Worm (Caenorhabditis elegans) whole organism, L1 larva: Measurements from ENCODE around the gene ent-4.

Experiments used
- C04F5.9 ChIP-seq: sonication (generic microtip); optimal IDR thresholded peaks from 2 replicates; lab custom pipeline; 2016; ENCODE audit warnings: missing genetic modification characterization, missing compliant biosample characterization
- aha-1 ChIP-seq: fragments of 150-350 bp; optimal IDR thresholded peaks from 2 replicates; lab custom pipeline; 2014; ENCODE audit warnings: missing biosample characterization, missing genetic modification characterization
- ama-1 ChIP-seq: fragments of 150-350 bp; optimal IDR thresholded peaks from 2 replicates; lab custom pipeline; 2014
- blmp-1 ChIP-seq: fragments of 150-350 bp; optimal IDR thresholded peaks from 2 replicates; lab custom pipeline; 2014; ENCODE audit warnings: missing biosample characterization, missing genetic modification characterization
- ceh-8 ChIP-seq: fragments of 200-800 bp; sonication (Bioruptor generic); optimal IDR thresholded peaks from 2 replicates; lab custom pipeline; 2018; ENCODE audit warnings: mild to moderate bottlenecking, missing genetic modification characterization, moderate library complexity, missing compliant biosample characterization
- ces-1 ChIP-seq: fragments of 150-350 bp; optimal IDR thresholded peaks from 2 replicates; lab custom pipeline; 2014; ENCODE audit warnings: missing biosample characterization, missing genetic modification reagents, missing genetic modification characterization
- dsc-1 ChIP-seq: sonication (generic microtip); optimal IDR thresholded peaks from 2 replicates; lab custom pipeline; 2016; ENCODE audit warnings: mild to moderate bottlenecking, missing genetic modification characterization, missing compliant biosample characterization
- efl-1 ChIP-seq, 4 experiments: fragments of 150-350 bp; optimal IDR thresholded peaks in 3 of 4; peaks in 1 of 4; 1 replicate in 1 of 4; 2 replicates in 3 of 4; lab custom pipeline; 2014; ENCODE audit warnings: missing biosample characterization in 2 of 4, missing genetic modification characterization in 2 of 4, missing genetic modification reagents in 2 of 4
- efl-3 ChIP-seq: fragments of 200-800 bp; sonication (Bioruptor generic); optimal IDR thresholded peaks from 2 replicates; lab custom pipeline; 2018; ENCODE audit warnings: mild to moderate bottlenecking, missing genetic modification characterization, missing compliant biosample characterization
- elt-2 ChIP-seq: sonication (generic microtip); optimal IDR thresholded peaks from 2 replicates; lab custom pipeline; 2016; ENCODE audit warnings: missing genetic modification characterization, mild to moderate bottlenecking, inconsistent platforms, missing compliant biosample characterization, missing genetic modification reagents
- elt-3 ChIP-seq, 6 experiments: fragments of 150-350 bp in 1 of 6; sonication (generic microtip); optimal IDR thresholded peaks; 2 replicates each; lab custom pipeline; 2017 to 2018; ENCODE audit warnings: missing biosample characterization in 6 of 6, missing genetic modification characterization in 6 of 6, inconsistent platforms in 1 of 6
- ets-5 ChIP-seq: fragments of 200-800 bp; sonication (Bioruptor generic); IDR thresholded peaks from 2 replicates; pipeline ENCODE4 v1.3.6; 2022; ENCODE audit warnings: missing genetic modification characterization, missing compliant biosample characterization
- grh-1 ChIP-seq: fragments of 200-800 bp; sonication (Bioruptor generic); IDR thresholded peaks from 2 replicates; pipeline ENCODE4 v1.3.6; 2022; ENCODE audit warnings: missing genetic modification reagents, missing genetic modification characterization, missing compliant biosample characterization
- hlh-4 ChIP-seq: sonication (generic microtip); optimal IDR thresholded peaks from 2 replicates; lab custom pipeline; 2016; ENCODE audit warnings: mild to moderate bottlenecking, missing genetic modification characterization, missing compliant biosample characterization
- irx-1 ChIP-seq: sonication (generic microtip); optimal IDR thresholded peaks from 2 replicates; lab custom pipeline; 2016; ENCODE audit warnings: missing genetic modification characterization, missing compliant biosample characterization
- jun-1 ChIP-seq: fragments of 150-350 bp; optimal IDR thresholded peaks from 2 replicates; lab custom pipeline; 2014; ENCODE audit warnings: missing biosample characterization, missing genetic modification reagents, missing genetic modification characterization
- lin-14 ChIP-seq: fragments of 200-800 bp; sonication (Bioruptor generic); optimal IDR thresholded peaks from 2 replicates; lab custom pipeline; 2018; ENCODE audit warnings: mild to moderate bottlenecking, missing genetic modification characterization, moderate library complexity, missing compliant biosample characterization
- lin-15B ChIP-seq: fragments of 150-350 bp; sonication (generic microtip); optimal IDR thresholded peaks from 3 replicates; lab custom pipeline; 2014; ENCODE audit warnings: missing biosample characterization, missing genetic modification characterization
- lin-35 ChIP-seq, 2 experiments: fragments of 150-350 bp; optimal IDR thresholded peaks; 2 replicates each; lab custom pipeline; 2014; ENCODE audit warnings: missing biosample characterization in 2 of 2, missing genetic modification characterization in 2 of 2, missing genetic modification reagents in 2 of 2
- lin-39 ChIP-seq: fragments of 150-350 bp; optimal IDR thresholded peaks from 2 replicates; lab custom pipeline; 2014; ENCODE audit warnings: missing biosample characterization, missing genetic modification reagents, missing genetic modification characterization
- lir-3 ChIP-seq: sonication (generic microtip); optimal IDR thresholded peaks from 2 replicates; lab custom pipeline; 2016; ENCODE audit warnings: mild to moderate bottlenecking, missing genetic modification characterization, moderate library complexity, missing compliant biosample characterization; ENCODE audit not compliant: poor library complexity
- lsy-2 ChIP-seq, 2 experiments: fragments of 150-350 bp; optimal IDR thresholded peaks; 2 replicates each; lab custom pipeline; 2014; ENCODE audit warnings: missing biosample characterization in 2 of 2, missing genetic modification characterization in 2 of 2
- mab-9 ChIP-seq: fragments of 200-800 bp; sonication (Bioruptor generic); IDR thresholded peaks from 2 replicates; pipeline ENCODE4 v1.3.6; 2022; ENCODE audit warnings: missing genetic modification reagents, missing genetic modification characterization, missing compliant biosample characterization
- mdl-1 ChIP-seq, 2 experiments: fragments of 150-350 bp; optimal IDR thresholded peaks; 2 replicates each; lab custom pipeline; 2014 to 2017; ENCODE audit warnings: missing biosample characterization in 2 of 2, missing genetic modification characterization in 2 of 2, inconsistent platforms in 1 of 2
- nhr-11 ChIP-seq: fragments of 150-350 bp; optimal IDR thresholded peaks from 2 replicates; lab custom pipeline; 2014; ENCODE audit warnings: missing biosample characterization, missing genetic modification characterization
- nhr-19 ChIP-seq: fragments of 200-800 bp; sonication (Bioruptor generic); conservative IDR thresholded peaks from 2 replicates; pipeline ENCODE4 v1.3.6; 2022; ENCODE audit warnings: missing genetic modification characterization, missing compliant biosample characterization
- nhr-20 ChIP-seq: sonication (generic microtip); optimal IDR thresholded peaks from 2 replicates; lab custom pipeline; 2016; ENCODE audit warnings: mild to moderate bottlenecking, missing genetic modification characterization, missing compliant biosample characterization
- nhr-237 ChIP-seq: fragments of 150-350 bp; optimal IDR thresholded peaks from 2 replicates; lab custom pipeline; 2014; ENCODE audit warnings: missing biosample characterization, missing genetic modification characterization
- nhr-28 ChIP-seq: fragments of 150-350 bp; optimal IDR thresholded peaks from 2 replicates; lab custom pipeline; 2014; ENCODE audit warnings: missing biosample characterization, missing genetic modification characterization
- nhr-47 ChIP-seq: sonication (generic microtip); optimal IDR thresholded peaks from 2 replicates; lab custom pipeline; 2016; ENCODE audit warnings: mild to moderate bottlenecking, missing genetic modification characterization, moderate library complexity, missing compliant biosample characterization
- nhr-71 ChIP-seq: sonication (generic microtip); optimal IDR thresholded peaks from 2 replicates; lab custom pipeline; 2016; ENCODE audit warnings: mild to moderate bottlenecking, missing genetic modification characterization, moderate library complexity, missing compliant biosample characterization
- nhr-76 ChIP-seq: sonication (generic microtip); optimal IDR thresholded peaks from 2 replicates; lab custom pipeline; 2017; ENCODE audit warnings: missing biosample characterization, missing genetic modification characterization
- nhr-84 ChIP-seq: sonication (generic microtip); optimal IDR thresholded peaks from 2 replicates; lab custom pipeline; 2017; ENCODE audit warnings: missing biosample characterization, missing genetic modification characterization
- nhr-85 ChIP-seq: sonication (generic microtip); peaks from one replicate; lab custom pipeline; 2016; ENCODE audit warnings: missing genetic modification characterization, inconsistent platforms, missing compliant biosample characterization
- rnt-1 ChIP-seq: sonication (generic microtip); optimal IDR thresholded peaks from 2 replicates; lab custom pipeline; 2016; ENCODE audit warnings: mild to moderate bottlenecking, missing genetic modification characterization, moderate library complexity, missing compliant biosample characterization
- snpc-4 ChIP-seq: fragments of 150-350 bp; optimal IDR thresholded peaks from 2 replicates; lab custom pipeline; 2014; ENCODE audit warnings: missing biosample characterization, missing genetic modification characterization
- snu-23 ChIP-seq: sonication (generic microtip); optimal IDR thresholded peaks from 2 replicates; lab custom pipeline; 2016; ENCODE audit warnings: missing genetic modification characterization, missing compliant biosample characterization
- swsn-7 ChIP-seq: sonication (generic microtip); optimal IDR thresholded peaks from 2 replicates; lab custom pipeline; 2016; ENCODE audit warnings: missing genetic modification characterization, missing compliant biosample characterization
- tbx-2 ChIP-seq: sonication (generic microtip); optimal IDR thresholded peaks from 2 replicates; lab custom pipeline; 2016; ENCODE audit warnings: missing genetic modification characterization, missing compliant biosample characterization
- tlp-1 ChIP-seq: fragments of 150-350 bp; optimal IDR thresholded peaks from 2 replicates; lab custom pipeline; 2014; ENCODE audit warnings: missing biosample characterization, missing genetic modification characterization
- unc-30 ChIP-seq: sonication (generic microtip); optimal IDR thresholded peaks from 2 replicates; lab custom pipeline; 2017; ENCODE audit warnings: missing biosample characterization, missing genetic modification characterization
- unc-62 ChIP-seq: fragments of 150-350 bp; optimal IDR thresholded peaks from 2 replicates; lab custom pipeline; 2014; ENCODE audit warnings: missing biosample characterization, missing genetic modification reagents, missing genetic modification characterization
- unc-86 ChIP-seq: sonication (generic microtip); optimal IDR thresholded peaks from 2 replicates; lab custom pipeline; 2016; ENCODE audit warnings: missing genetic modification characterization, missing compliant biosample characterization
- vab-15 ChIP-seq: sonication (generic microtip); optimal IDR thresholded peaks from 2 replicates; lab custom pipeline; 2017; ENCODE audit warnings: missing genotype, mild to moderate bottlenecking, missing genetic modification characterization, missing compliant biosample characterization
- zip-4 ChIP-seq: fragments of 200-800 bp; sonication (Bioruptor generic); optimal IDR thresholded peaks from 2 replicates; lab custom pipeline; 2018; ENCODE audit warnings: mild to moderate bottlenecking, missing genetic modification characterization, moderate library complexity, missing compliant biosample characterization
- ztf-11 ChIP-seq, 2 experiments: sonication (generic microtip); optimal IDR thresholded peaks; 2 replicates each; lab custom pipeline; 2016 to 2017; ENCODE audit warnings: missing genetic modification characterization in 2 of 2, missing biosample characterization in 1 of 2, missing compliant biosample characterization in 1 of 2

The ent-4 gene

DNA sequence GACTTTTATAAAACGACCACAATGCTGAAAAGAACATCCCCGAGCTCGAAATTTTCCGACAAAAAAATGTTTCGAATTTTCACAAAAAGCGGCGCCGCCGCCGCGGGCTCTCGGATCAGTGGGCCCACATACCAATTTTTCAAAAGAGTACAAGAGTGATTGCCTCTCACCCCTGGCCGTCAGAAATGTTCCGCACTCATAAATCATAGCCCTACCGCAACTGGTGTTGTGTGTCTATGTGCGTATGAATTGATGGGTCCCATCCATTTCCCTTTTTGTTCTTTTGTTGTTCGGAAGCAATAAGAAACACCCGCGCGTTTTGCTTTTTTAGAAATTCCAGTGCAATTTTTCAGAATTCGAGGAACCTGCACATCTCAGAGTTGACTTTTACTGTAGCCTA is 32.1 kb upstream of the ent-4 start (continued):
- peak; percentile 51 for TF ChIP-seq lin-39 (tag; lab: Kevin White, UChicago)
- no peak for TF ChIP-seq ces-1 (GFP tag; lab: Kevin White, UChicago)
- no peak for TF ChIP-seq nhr-237 (tag; lab: Kevin White, UChicago)
- TF ChIP-seq nhr-47 (tag; lab: Kevin White, UChicago) = no peak
- TF ChIP-seq lir-3 (tag; lab: Kevin White, UChicago) = no peak

- TF ChIP-seq nhr-28 (tag; lab: Kevin White, UChicago) (no peak), nhr-237 (tag; lab: Kevin White, UChicago) (no peak), snpc-4 (tag; lab: Kevin White, UChicago) (peak; percentile 55), ceh-8 (GFP tag; lab: Kevin White, UChicago) (no peak), elt-3 (tag; optimal IDR thresholded peaks at IDR 0.05; lab: Kevin White, UChicago) (no peak)
- TF ChIP-seq, all 84 proteins: peak for 1
Observed at ce11 chrIV:13695302-13695701, 31.4 kb upstream of the ent-4 start.

- TF ChIP-seq efl-1 (optimal IDR thresholded peaks at IDR 0.05; lab: Kevin White, UChicago) = no peak
- TF ChIP-seq efl-1 (GFP tag; optimal IDR thresholded peaks at IDR 0.05 in 1 of 2; lab: Kevin White, UChicago) = no peak
- TF ChIP-seq nhr-71 (tag; lab: Kevin White, UChicago) = peak; percentile 83
- no peak for TF ChIP-seq ets-5 (GFP tag; lab: Robert Waterston, UW)
- TF ChIP-seq hlh-4 = no peak
- no peak for TF ChIP-seq unc-30 (tag; lab: Kevin White, UChicago)
- TF ChIP-seq irx-1 = peak; percentile 78
- no peak for TF ChIP-seq aha-1
- no peak for TF ChIP-seq jun-1 (tag; lab: Kevin White, UChicago)
- peak in 1 of 2 experiments; percentile 37 for TF ChIP-seq mdl-1 (tag; optimal IDR thresholded peaks at IDR 0.05; lab: Kevin White, UChicago)
- TF ChIP-seq tlp-1 = no peak
- TF ChIP-seq ama-1 (lab: Kevin White, UChicago) = no peak
- TF ChIP-seq nhr-20 = peak; percentile 47
- no peak for TF ChIP-seq C04F5.9 (tag; lab: Kevin White, UChicago)
- peak; percentile 25 for TF ChIP-seq nhr-47 (tag; lab: Kevin White, UChicago)
- no peak for TF ChIP-seq nhr-76 (tag; lab: Kevin White, UChicago)
- TF ChIP-seq elt-2 (tag; lab: Kevin White, UChicago) = no peak
- peak; percentile 83 for TF ChIP-seq nhr-85 (tag; lab: Kevin White, UChicago)
- TF ChIP-seq lin-35 (GFP tag; optimal IDR thresholded peaks at IDR 0.05; lab: Kevin White, UChicago) = no peak
- TF ChIP-seq nhr-19 (GFP tag; lab: Robert Waterston, UW) = peak; percentile 61
- TF ChIP-seq unc-86 = no peak
- TF ChIP-seq lsy-2 (tag; optimal IDR thresholded peaks at IDR 0.05; lab: Kevin White, UChicago) = peak; percentile 46 to 47
- peak; percentile 5 for TF ChIP-seq dsc-1 (tag; lab: Kevin White, UChicago)
- TF ChIP-seq zip-4 (GFP tag; lab: Kevin White, UChicago) = no peak
- TF ChIP-seq swsn-7 (tag; lab: Kevin White, UChicago) = no peak
- TF ChIP-seq lin-39 (tag; lab: Kevin White, UChicago) = peak; percentile 98
- TF ChIP-seq snu-23 (GFP tag; lab: Kevin White, UChicago) = peak; percentile 52
- peak; percentile 95 for TF ChIP-seq rnt-1
- TF ChIP-seq efl-3 (GFP tag; lab: Kevin White, UChicago) = peak; percentile 42
- TF ChIP-seq lin-15B (tag; lab: Kevin White, UChicago) = no peak
- TF ChIP-seq ztf-11 (tag; optimal IDR thresholded peaks at IDR 0.05; lab: Kevin White, UChicago) = peak in 1 of 2 experiments; percentile 82
- peak; percentile 43 for TF ChIP-seq vab-15 (tag; lab: Kevin White, UChicago)
- no peak for TF ChIP-seq nhr-11
- peak; percentile 10 for TF ChIP-seq blmp-1
- TF ChIP-seq lin-14 (GFP tag; lab: Kevin White, UChicago) = peak; percentile 89
- TF ChIP-seq mab-9 = peak; percentile 74
- TF ChIP-seq tbx-2 (tag; lab: Kevin White, UChicago) = peak; percentile 85
- no peak for TF ChIP-seq nhr-84
- TF ChIP-seq grh-1 (GFP tag; lab: Robert Waterston, UW) = no peak
- TF ChIP-seq unc-62 = peak; percentile 94
Observed at ce11 chrIV:13695720-13696364, 30.9 kb upstream of the ent-4 start.
